Fruit fly (Drosophila melanogaster) whole organism, embryonic: Measurements from ENCODE around the gene Hexo2.

ENCODE experiments used
- CG10462 ChIP-seq: fragments of 200-800 bp; sonication (Bioruptor generic); optimal IDR thresholded peaks from 2 replicates; lab custom pipeline; 2016; ENCODE audit warnings: missing biosample characterization, missing genetic modification characterization
- CG12071 ChIP-seq: fragments of 200-800 bp; sonication (Bioruptor generic); optimal IDR thresholded peaks from 3 replicates; lab custom pipeline; 2018; ENCODE audit warnings: missing biosample characterization, mild to moderate bottlenecking, missing genetic modification characterization
- CG13424 ChIP-seq: fragments of 200-800 bp; sonication (Bioruptor generic); optimal IDR thresholded peaks from 2 replicates; lab custom pipeline; 2019; ENCODE audit warnings: missing biosample characterization, mild to moderate bottlenecking, missing genetic modification characterization, moderate library complexity
- CG13894 ChIP-seq: fragments of 200-800 bp; sonication (Bioruptor generic); optimal IDR thresholded peaks from 3 replicates; lab custom pipeline; 2018; ENCODE audit warnings: missing biosample characterization, mild to moderate bottlenecking, missing genetic modification characterization, moderate library complexity
- CG17186 ChIP-seq: fragments of 200-800 bp; sonication (Bioruptor generic); optimal IDR thresholded peaks from 3 replicates; lab custom pipeline; 2017; ENCODE audit warnings: missing biosample characterization, missing genetic modification reagents, missing genetic modification characterization
- CG17359 ChIP-seq: fragments of 200-800 bp; sonication (Bioruptor generic); optimal IDR thresholded peaks from 3 replicates; lab custom pipeline; 2018; ENCODE audit warnings: missing biosample characterization, mild to moderate bottlenecking, missing genetic modification characterization, moderate library complexity
- CG17612 ChIP-seq: fragments of 200-800 bp; sonication (Bioruptor generic); IDR thresholded peaks from 2 replicates; pipeline ENCODE4 v1.3.6; 2022; ENCODE audit warnings: missing biosample characterization, missing genetic modification characterization
- CG2678 ChIP-seq: fragments of 200-800 bp; sonication (Bioruptor generic); optimal IDR thresholded peaks from 3 replicates; lab custom pipeline; 2019; ENCODE audit warnings: missing biosample characterization, mild to moderate bottlenecking, missing genetic modification characterization, moderate library complexity
- CG31388 ChIP-seq: fragments of 200-800 bp; sonication (Bioruptor generic); optimal IDR thresholded peaks from 2 replicates; lab custom pipeline; 2016; ENCODE audit warnings: missing biosample characterization, missing genetic modification characterization
- CG3163 ChIP-seq: fragments of 200-800 bp; sonication (Bioruptor generic); optimal IDR thresholded peaks from 3 replicates; lab custom pipeline; 2016; ENCODE audit warnings: missing biosample characterization, missing genetic modification characterization
- CG33213 ChIP-seq: fragments of 200-800 bp; sonication (Bioruptor generic); optimal IDR thresholded peaks from 3 replicates; lab custom pipeline; 2016; ENCODE audit warnings: missing biosample characterization, missing genetic modification characterization
- CG3838 ChIP-seq: fragments of 200-800 bp; sonication (Bioruptor generic); optimal IDR thresholded peaks from 3 replicates; lab custom pipeline; 2016; ENCODE audit warnings: missing biosample characterization, missing genetic modification characterization
- CG4328 ChIP-seq: fragments of 200-800 bp; sonication (Bioruptor generic); optimal IDR thresholded peaks from 3 replicates; lab custom pipeline; 2017; ENCODE audit warnings: missing biosample characterization, missing genetic modification reagents, missing genetic modification characterization
- CG4730 ChIP-seq: fragments of 200-800 bp; sonication (Bioruptor generic); IDR thresholded peaks from 2 replicates; pipeline ENCODE4 v1.3.6; 2022; ENCODE audit warnings: missing biosample characterization, missing genetic modification characterization
- CG4854 ChIP-seq: fragments of 200-800 bp; sonication (Bioruptor generic); optimal IDR thresholded peaks from 2 replicates; lab custom pipeline; 2016; ENCODE audit warnings: missing biosample characterization, missing genetic modification characterization, inconsistent platforms
- CG8089 ChIP-seq: fragments of 200-800 bp; sonication (Bioruptor generic); optimal IDR thresholded peaks from 3 replicates; lab custom pipeline; 2016; ENCODE audit warnings: missing biosample characterization, missing genetic modification characterization
- CG9797 ChIP-seq: fragments of 200-800 bp; sonication (Bioruptor generic); optimal IDR thresholded peaks from 3 replicates; lab custom pipeline; 2018; ENCODE audit warnings: missing biosample characterization, mild to moderate bottlenecking, missing genetic modification characterization
- D ChIP-seq, 2 experiments: fragments of 200-800 bp in 1 of 2; fragments of >200 bp in 1 of 2; sonication (Bioruptor generic) in 1 of 2; optimal IDR thresholded peaks; 2 replicates in 1 of 2; 3 replicates in 1 of 2; lab custom pipeline; 2017; ENCODE audit warnings: mild to moderate bottlenecking in 1 of 2, missing biosample characterization in 1 of 2, missing genetic modification characterization in 1 of 2, missing genetic modification reagents in 1 of 2
- Dip2 ChIP-seq: fragments of 200-800 bp; sonication (Bioruptor generic); IDR thresholded peaks from 2 replicates; pipeline ENCODE4 v1.3.6; 2022; ENCODE audit warnings: missing biosample characterization, missing genetic modification characterization
- Dp ChIP-seq: fragments of 200-800 bp; sonication (Bioruptor generic); optimal IDR thresholded peaks from 2 replicates; lab custom pipeline; 2018; ENCODE audit warnings: missing biosample characterization, mild to moderate bottlenecking, missing genetic modification characterization, moderate library complexity
- Drgx ChIP-seq: fragments of 200-800 bp; sonication (Bioruptor generic); IDR thresholded peaks from 2 replicates; pipeline ENCODE4 v1.3.6; 2022; ENCODE audit warnings: missing biosample characterization, missing genetic modification characterization
- Fer1 ChIP-seq: fragments of 200-800 bp; sonication (Bioruptor generic); optimal IDR thresholded peaks from 2 replicates; lab custom pipeline; 2017; ENCODE audit warnings: missing biosample characterization, mild to moderate bottlenecking, missing genetic modification characterization
- HLH3B ChIP-seq: fragments of 200-800 bp; sonication (Bioruptor generic); IDR thresholded peaks from 2 replicates; pipeline ENCODE4 v1.3.6; 2022; ENCODE audit warnings: missing biosample characterization, missing genetic modification characterization
- Hand ChIP-seq: fragments of 200-800 bp; sonication (Bioruptor generic); optimal IDR thresholded peaks from 2 replicates; lab custom pipeline; 2017; ENCODE audit warnings: mild to moderate bottlenecking, missing biosample characterization, missing genetic modification reagents, missing genetic modification characterization
- Hmr ChIP-seq: fragments of 200-800 bp; sonication (Bioruptor generic); optimal IDR thresholded peaks from 3 replicates; lab custom pipeline; 2017; ENCODE audit warnings: mild to moderate bottlenecking, missing biosample characterization, missing genetic modification reagents, missing genetic modification characterization
- Hr78 ChIP-seq, 2 experiments: fragments of 200-800 bp in 1 of 2; fragments of >200 bp in 1 of 2; sonication (Bioruptor generic) in 1 of 2; optimal IDR thresholded peaks; 2 replicates each; lab custom pipeline; 2017 to 2019; ENCODE audit warnings: missing biosample characterization in 2 of 2, missing genetic modification characterization in 2 of 2, mild to moderate bottlenecking in 1 of 2, moderate library complexity in 1 of 2
- Hsf ChIP-seq: fragments of 200-800 bp; sonication (Bioruptor generic); optimal IDR thresholded peaks from 3 replicates; lab custom pipeline; 2016; ENCODE audit warnings: missing biosample characterization, missing genetic modification characterization
- Jarid2 ChIP-seq: fragments of 200-800 bp; sonication (Bioruptor generic); optimal IDR thresholded peaks from 3 replicates; lab custom pipeline; 2017; ENCODE audit warnings: mild to moderate bottlenecking, missing biosample characterization, missing genetic modification reagents, missing genetic modification characterization
- Lhr ChIP-seq: fragments of 200-800 bp; sonication (Bioruptor generic); optimal IDR thresholded peaks from 3 replicates; lab custom pipeline; 2017; ENCODE audit warnings: mild to moderate bottlenecking, missing biosample characterization, missing genetic modification reagents, missing genetic modification characterization
- NfI ChIP-seq: fragments of 200-800 bp; sonication (Bioruptor generic); optimal IDR thresholded peaks from 3 replicates; lab custom pipeline; 2018; ENCODE audit warnings: missing biosample characterization, mild to moderate bottlenecking, missing genetic modification characterization, moderate library complexity
- Ptx1 ChIP-seq: fragments of 200-800 bp; sonication (Bioruptor generic); IDR thresholded peaks from 2 replicates; pipeline ENCODE4 v1.3.6; 2022; ENCODE audit warnings: missing biosample characterization, missing genetic modification characterization
- Rx ChIP-seq: fragments of 200-800 bp; sonication (Bioruptor generic); IDR thresholded peaks from 2 replicates; pipeline ENCODE4 v1.3.6; 2022; ENCODE audit warnings: missing biosample characterization, missing genetic modification characterization
- Sin3A ChIP-seq: fragments of >200 bp; optimal IDR thresholded peaks from 2 replicates; lab custom pipeline; 2018
- Tbp ChIP-seq: fragments of >200 bp; optimal IDR thresholded peaks from 2 replicates; lab custom pipeline; 2018; ENCODE audit warnings: missing biosample characterization, missing genetic modification characterization
- Trl ChIP-seq, 3 experiments: fragments of >200 bp in 2 of 3; fragments of 200-800 bp in 1 of 3; sonication (Bioruptor generic) in 1 of 3; optimal IDR thresholded peaks; 2 replicates in 1 of 3; 3 replicates in 2 of 3; lab custom pipeline; 2016 to 2017; ENCODE audit warnings: missing biosample characterization in 1 of 3, missing genetic modification characterization in 1 of 3
- az2 ChIP-seq: fragments of 200-800 bp; sonication (Bioruptor generic); optimal IDR thresholded peaks from 3 replicates; lab custom pipeline; 2016; ENCODE audit warnings: missing biosample characterization, missing genetic modification characterization
- dmrt99B ChIP-seq: fragments of 200-800 bp; sonication (Bioruptor generic); optimal IDR thresholded peaks from 2 replicates; lab custom pipeline; 2018; ENCODE audit warnings: missing biosample characterization, mild to moderate bottlenecking, missing genetic modification characterization, moderate library complexity
- exex ChIP-seq: fragments of 200-800 bp; sonication (Bioruptor generic); optimal IDR thresholded peaks from 4 replicates; lab custom pipeline; 2018; ENCODE audit warnings: missing biosample characterization, mild to moderate bottlenecking, missing genetic modification characterization, moderate library complexity
- fru ChIP-seq: fragments of >200 bp; optimal IDR thresholded peaks from 2 replicates; lab custom pipeline; 2017
- hbn ChIP-seq: fragments of 200-800 bp; sonication (Bioruptor generic); IDR thresholded peaks from 2 replicates; pipeline ENCODE4 v1.3.6; 2022; ENCODE audit warnings: missing biosample characterization, missing genetic modification characterization; ENCODE audit not compliant: partially characterized antibody
- jumu ChIP-seq: fragments of 200-800 bp; sonication (Bioruptor generic); optimal IDR thresholded peaks from 3 replicates; lab custom pipeline; 2016; ENCODE audit warnings: missing biosample characterization, missing genetic modification characterization
- kah ChIP-seq: fragments of 200-800 bp; sonication (Bioruptor generic); optimal IDR thresholded peaks from 2 replicates; lab custom pipeline; 2018; ENCODE audit warnings: missing biosample characterization, mild to moderate bottlenecking, missing genetic modification characterization
- knrl ChIP-seq: fragments of 200-800 bp; sonication (Bioruptor generic); IDR thresholded peaks from 3 replicates; pipeline ENCODE4 v1.3.6; 2022; ENCODE audit warnings: missing biosample characterization, missing genetic modification characterization; ENCODE audit not compliant: partially characterized antibody
- maf-S ChIP-seq: fragments of 200-800 bp; sonication (Bioruptor generic); optimal IDR thresholded peaks from 2 replicates; lab custom pipeline; 2016; ENCODE audit warnings: missing biosample characterization, missing genetic modification characterization
- mld ChIP-seq: fragments of 200-800 bp; sonication (Bioruptor generic); IDR thresholded peaks from 3 replicates; pipeline ENCODE4 v1.3.6; 2022; ENCODE audit warnings: missing biosample characterization, missing genetic modification characterization; ENCODE audit not compliant: partially characterized antibody
- onecut ChIP-seq: fragments of 200-800 bp; sonication (Bioruptor generic); IDR thresholded peaks from 2 replicates; pipeline ENCODE4 v1.3.6; 2022; ENCODE audit warnings: missing biosample characterization, missing genetic modification characterization
- schlank ChIP-seq: fragments of 200-800 bp; sonication (Bioruptor generic); optimal IDR thresholded peaks from 2 replicates; lab custom pipeline; 2018; ENCODE audit warnings: missing biosample characterization, mild to moderate bottlenecking, missing genetic modification characterization
- stwl ChIP-seq: fragments of 200-800 bp; sonication (Bioruptor generic); optimal IDR thresholded peaks from 3 replicates; lab custom pipeline; 2018; ENCODE audit warnings: missing biosample characterization, mild to moderate bottlenecking, missing genetic modification characterization, moderate library complexity
- tap ChIP-seq: fragments of 200-800 bp; optimal IDR thresholded peaks from 3 replicates; lab custom pipeline; 2019; ENCODE audit warnings: missing biosample characterization, mild to moderate bottlenecking, missing genetic modification characterization, moderate library complexity
- zen ChIP-seq: fragments of 200-800 bp; sonication (Bioruptor generic); optimal IDR thresholded peaks from 3 replicates; lab custom pipeline; 2018; ENCODE audit warnings: missing biosample characterization, mild to moderate bottlenecking, missing genetic modification characterization, moderate library complexity

Hexo2 gene

DNA sequence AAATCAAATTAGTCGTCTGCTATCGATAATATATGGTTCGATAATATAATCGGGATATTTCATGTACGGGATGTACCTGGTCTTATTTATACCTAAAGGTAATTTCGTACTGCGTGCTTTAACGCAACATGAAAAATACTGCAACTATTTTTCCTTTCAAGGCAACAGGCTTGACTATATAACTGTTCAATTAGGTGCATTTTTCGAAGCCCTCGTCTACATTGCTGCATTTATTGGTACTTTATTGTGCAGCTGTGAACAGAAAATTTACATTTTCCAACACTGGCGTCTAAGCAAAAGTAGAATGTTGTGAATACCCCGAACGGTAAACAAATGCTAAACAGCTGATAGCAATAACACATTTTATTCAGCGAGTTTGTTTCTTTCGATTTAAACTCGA, 19.4 kb upstream of the Hexo2 start, which contains the start of the genes Ppt1 and Ogg1 (continued):
- TF ChIP-seq Lhr (GFP tag; lab: Kevin White, UChicago) (no peak), CG10462 (GFP tag; lab: Kevin White, UChicago) (peak; percentile 22), Hr78 (GFP tag; optimal IDR thresholded peaks at IDR 0.05; lab: Kevin White, UChicago) (no peak), CG3163 (peak; percentile 47), hbn (GFP tag; lab: Robert Waterston, UW) (peak; percentile 45; the same call in 1 of the 2 replicates), zen (tag; lab: Kevin White, UChicago) (no peak), CG31388 (no peak), onecut (GFP tag; lab: Robert Waterston, UW) (no peak), Ptx1 (peak; percentile 67), CG17186 (peak; percentile 49), Hsf (peak; percentile 67), kah (no peak), CG2678 (tag; lab: Kevin White, UChicago) (peak; percentile 58), D (optimal IDR thresholded peaks at IDR 0.05; lab: Kevin White, UChicago) (no peak), D (GFP tag; optimal IDR thresholded peaks at IDR 0.05; lab: Kevin White, UChicago) (no peak), CG13424 (peak; percentile 57), jumu (peak; percentile 66), CG3838 (GFP tag; lab: Kevin White, UChicago) (no peak), CG12071 (GFP tag; lab: Kevin White, UChicago) (peak; percentile 21), Sin3A (peak; percentile 36), exex (tag; lab: Kevin White, UChicago) (peak; percentile 22), Hand (GFP tag; lab: Kevin White, UChicago) (no peak), Rx (GFP tag; lab: Robert Waterston, UW) (no peak), CG17359 (tag; lab: Kevin White, UChicago) (peak; percentile 41), CG13894 (tag; lab: Kevin White, UChicago) (peak; percentile 48), stwl (tag; lab: Kevin White, UChicago) (peak; percentile 97), fru (lab: Kevin White, UChicago) (no peak), knrl (peak; percentile 44; the same call in 2 of the 3 replicates), Dip2 (GFP tag; lab: Robert Waterston, UW) (no peak), Trl (optimal IDR thresholded peaks at IDR 0.05; lab: Kevin White, UChicago) (no peak), Trl (GFP tag; optimal IDR thresholded peaks at IDR 0.05; lab: Kevin White, UChicago) (peak; percentile 71), maf-S (GFP tag; lab: Kevin White, UChicago) (no peak), dmrt99B (tag; lab: Kevin White, UChicago) (peak; percentile 27), CG17612 (GFP tag; lab: Robert Waterston, UW) (no peak), Tbp (no peak), tap (tag; lab: Kevin White, UChicago) (peak; percentile 31), az2 (GFP tag; lab: Kevin White, UChicago) (peak; percentile 46), Fer1 (peak; percentile 55), CG4854 (peak; percentile 32), CG8089 (GFP tag; lab: Kevin White, UChicago) (peak; percentile 30), CG4328 (GFP tag; lab: Kevin White, UChicago) (no peak), Drgx (GFP tag; lab: Robert Waterston, UW) (peak; percentile 38; the same call in 1 of the 2 replicates), mld (GFP tag; lab: Robert Waterston, UW) (no peak), Dp (GFP tag; lab: Kevin White, UChicago) (peak; percentile 41), Hmr (GFP tag; lab: Kevin White, UChicago) (peak; percentile 59), CG9797 (peak; percentile 8), NfI (GFP tag; lab: Kevin White, UChicago) (peak; percentile 58), CG33213 (GFP tag; lab: Kevin White, UChicago) (peak; percentile 59), schlank (tag; lab: Kevin White, UChicago) (peak; percentile 11), CG4730 (GFP tag; lab: Robert Waterston, UW) (no peak), HLH3B (peak; percentile 33; the same call in 1 of the 2 replicates), Jarid2 (GFP tag; lab: Kevin White, UChicago) (no peak)
